Fruit fly (Drosophila melanogaster) S2 (cell line): ENCODE data around the gene CG1910.

Source experiments
- CG8478 ChIP-seq: fragments of >200 bp; optimal IDR thresholded peaks from 2 replicates; lab custom pipeline; 2018
- CTCF ChIP-seq, 2 experiments: fragments of >200 bp; optimal IDR thresholded peaks; 2 replicates each; lab custom pipeline; 2018

- no peak for TF ChIP-seq CG8478 (lab: Kevin White, UChicago)
- TF ChIP-seq CTCF (optimal IDR thresholded peaks at IDR 0.05; lab: Kevin White, UChicago), result no peak
Measured at dm6 chr3R:31723206-31723933, 24.1 kb upstream of the CG1910 start.
